Fruit fly (Drosophila melanogaster): ENCODE results near the gene CG1677.

DNA sequence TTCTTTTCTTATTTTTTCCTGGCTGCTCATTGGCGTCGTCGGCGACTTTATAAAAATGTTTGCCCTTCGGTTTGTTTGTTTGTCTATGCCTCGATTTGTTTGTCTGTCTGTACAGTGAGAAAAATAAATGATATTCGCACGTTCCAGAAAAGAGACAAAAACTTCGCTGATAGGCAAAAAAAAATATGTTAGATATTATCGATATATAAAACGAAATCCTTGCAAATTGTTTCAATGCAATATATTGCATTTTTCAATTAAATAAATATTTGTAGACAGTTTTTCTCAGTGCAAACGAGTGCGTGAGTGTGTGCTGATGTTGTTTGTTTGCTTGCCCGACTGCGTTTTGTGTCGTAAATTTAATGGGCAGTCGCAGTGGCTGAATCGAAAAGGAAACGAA, 128.6 kb downstream of the CG1677 start:
- no peak for TF ChIP-seq psq (optimal IDR thresholded peaks at IDR 0.05)
- no peak for TF ChIP-seq Sin3A (optimal IDR thresholded peaks at IDR 0.05)
- TF ChIP-seq ttk (optimal IDR thresholded peaks at IDR 0.05), result no peak
- TF ChIP-seq h (optimal IDR thresholded peaks at IDR 0.05), result no peak
- no peak for TF ChIP-seq insv (optimal IDR thresholded peaks at IDR 0.05)

Measured in Kc167 (cell line).